Fruit fly (Drosophila melanogaster) whole organism, adult: ENCODE measurements around the gene Adsl.

Source experiments
- CG12768 ChIP-seq: fragments of 200-800 bp; sonication (Bioruptor generic); optimal IDR thresholded peaks from 2 replicates; lab custom pipeline; 2017; ENCODE audit warnings: missing biosample characterization, missing genetic modification characterization, mild to moderate bottlenecking, moderate library complexity, missing genetic modification reagents
- CG7045 ChIP-seq: fragments of 200-800 bp; sonication (Bioruptor generic); optimal IDR thresholded peaks from 2 replicates; lab custom pipeline; 2017; ENCODE audit warnings: missing biosample characterization, mild to moderate bottlenecking, missing genetic modification characterization
- Crg-1 ChIP-seq: fragments of 200-800 bp; sonication (Bioruptor generic); optimal IDR thresholded peaks from 2 replicates; lab custom pipeline; 2016; ENCODE audit warnings: missing biosample characterization, missing genetic modification characterization
- bab1 ChIP-seq: fragments of 200-800 bp; sonication (Bioruptor generic); optimal IDR thresholded peaks from 3 replicates; lab custom pipeline; 2019; ENCODE audit warnings: missing biosample characterization, mild to moderate bottlenecking, missing genetic modification characterization, moderate library complexity
- tj ChIP-seq: fragments of 200-800 bp; sonication (Bioruptor generic); optimal IDR thresholded peaks from 3 replicates; lab custom pipeline; 2017; ENCODE audit warnings: missing biosample characterization, mild to moderate bottlenecking, missing genetic modification characterization, moderate library complexity

DNA sequence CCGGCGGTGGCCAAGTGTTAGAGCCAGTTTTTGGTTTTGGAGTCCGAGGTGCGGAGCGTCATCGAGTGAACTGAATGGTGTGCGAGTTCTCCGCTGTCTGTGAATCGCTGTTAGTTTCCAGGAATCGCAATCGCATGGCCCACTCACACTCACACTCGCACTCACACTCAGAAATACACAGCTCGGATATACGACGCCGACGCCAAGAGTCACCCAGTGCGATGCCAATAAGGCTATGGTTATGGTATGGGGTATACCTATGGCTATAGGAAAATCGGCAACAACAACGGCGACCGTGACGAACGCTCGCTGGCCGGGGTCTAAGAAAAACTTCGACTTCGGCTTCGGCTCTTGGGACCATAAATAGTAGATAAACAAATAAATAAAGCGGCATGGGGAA lies 48.8 kb downstream of the Adsl start, which contains the start of gene Abd-B:
- TF ChIP-seq Crg-1 (GFP tag; lab: Kevin White, UChicago) (no peak), bab1 (GFP tag; lab: Kevin White, UChicago) (no peak), CG12768 (GFP tag; lab: Kevin White, UChicago) (no peak), tj (GFP tag; lab: Kevin White, UChicago) (no peak), CG7045 (GFP tag; lab: Kevin White, UChicago) (no peak)
